Fruit fly (Drosophila melanogaster) whole organism, prepupa: ENCODE results near the gene Hsc70-1.
A peak's percentile ranks its signal among the peaks of the same experiment; 100 is the strongest.

ENCODE experiments used
- Blimp-1 ChIP-seq: fragments of 200-800 bp; sonication (Bioruptor generic); optimal IDR thresholded peaks from 3 replicates; lab custom pipeline; 2017; ENCODE audit warnings: missing biosample characterization, missing genetic modification characterization, mild to moderate bottlenecking, moderate library complexity, missing genetic modification reagents
- CG10669 ChIP-seq: fragments of 200-800 bp; sonication (Bioruptor generic); optimal IDR thresholded peaks from 3 replicates; lab custom pipeline; 2018; ENCODE audit warnings: missing biosample characterization, mild to moderate bottlenecking, missing genetic modification characterization, moderate library complexity
- CG11902 ChIP-seq: fragments of 200-800 bp; sonication (Bioruptor generic); optimal IDR thresholded peaks from 3 replicates; lab custom pipeline; 2016; ENCODE audit warnings: missing biosample characterization, missing genetic modification characterization
- CG15336 ChIP-seq: fragments of 200-800 bp; sonication (Bioruptor generic); IDR thresholded peaks from 2 replicates; pipeline ENCODE4 v1.3.6; 2022; ENCODE audit warnings: missing biosample characterization, missing genetic modification characterization
- CG3032 ChIP-seq: fragments of 200-800 bp; optimal IDR thresholded peaks from 2 replicates; lab custom pipeline; 2019; ENCODE audit warnings: missing biosample characterization, mild to moderate bottlenecking, missing genetic modification characterization, moderate library complexity
- CG31627 ChIP-seq: fragments of 200-800 bp; sonication (Bioruptor generic); optimal IDR thresholded peaks from 3 replicates; lab custom pipeline; 2016; ENCODE audit warnings: missing biosample characterization, missing genetic modification characterization
- CG34406 ChIP-seq: fragments of 200-800 bp; sonication (Bioruptor generic); optimal IDR thresholded peaks from 3 replicates; lab custom pipeline; 2016; ENCODE audit warnings: missing biosample characterization, missing genetic modification characterization
- CG4318 ChIP-seq: fragments of 200-800 bp; sonication (Bioruptor generic); optimal IDR thresholded peaks from 3 replicates; lab custom pipeline; 2017; ENCODE audit warnings: missing biosample characterization, mild to moderate bottlenecking, missing genetic modification characterization
- CG6163 ChIP-seq: fragments of 200-800 bp; sonication (Bioruptor generic); IDR thresholded peaks from 3 replicates; pipeline ENCODE4 v1.3.6; 2022; ENCODE audit warnings: missing biosample characterization, missing genetic modification characterization
- CG6276 ChIP-seq: fragments of 200-800 bp; sonication (Bioruptor generic); optimal IDR thresholded peaks from 2 replicates; lab custom pipeline; 2017; ENCODE audit warnings: missing biosample characterization, mild to moderate bottlenecking, missing genetic modification characterization
- CG6854 ChIP-seq: fragments of 200-800 bp; sonication (Bioruptor generic); optimal IDR thresholded peaks from 2 replicates; lab custom pipeline; 2017; ENCODE audit warnings: missing biosample characterization, mild to moderate bottlenecking, missing genetic modification characterization
- CG7368 ChIP-seq: fragments of 200-800 bp; sonication (Bioruptor generic); optimal IDR thresholded peaks from 3 replicates; lab custom pipeline; 2016; ENCODE audit warnings: missing biosample characterization, missing genetic modification characterization
- CG8119 ChIP-seq: fragments of 200-800 bp; sonication (Bioruptor generic); IDR thresholded peaks from 3 replicates; pipeline ENCODE4 v1.3.6; 2022; ENCODE audit warnings: missing biosample characterization, missing genetic modification characterization
- CG8319 ChIP-seq: fragments of 200-800 bp; sonication (Bioruptor generic); optimal IDR thresholded peaks from 3 replicates; lab custom pipeline; 2016; ENCODE audit warnings: missing biosample characterization, missing genetic modification characterization
- CG9139 ChIP-seq: fragments of 200-800 bp; sonication (Bioruptor generic); optimal IDR thresholded peaks from 3 replicates; lab custom pipeline; 2017; ENCODE audit warnings: missing biosample characterization, mild to moderate bottlenecking, missing genetic modification characterization
- Eip75B ChIP-seq: fragments of 200-800 bp; sonication (Bioruptor generic); optimal IDR thresholded peaks from 3 replicates; lab custom pipeline; 2016; ENCODE audit warnings: missing biosample characterization, missing genetic modification characterization
- Eip78C ChIP-seq: fragments of 200-800 bp; sonication (Bioruptor generic); peaks from one replicate; lab custom pipeline; 2016; ENCODE audit warnings: missing biosample characterization, missing genetic modification characterization
- Eip93F ChIP-seq: fragments of 200-800 bp; sonication (Bioruptor generic); optimal IDR thresholded peaks from 2 replicates; lab custom pipeline; 2016; ENCODE audit warnings: missing biosample characterization, mild to moderate bottlenecking, missing genetic modification characterization
- Ets21C ChIP-seq: fragments of 200-800 bp; sonication (Bioruptor generic); optimal IDR thresholded peaks from 3 replicates; lab custom pipeline; 2016; ENCODE audit warnings: missing biosample characterization, missing genetic modification characterization
- Ets96B ChIP-seq: fragments of 200-800 bp; optimal IDR thresholded peaks from 2 replicates; lab custom pipeline; 2019; ENCODE audit warnings: missing biosample characterization, mild to moderate bottlenecking, missing genetic modification characterization, moderate library complexity
- Hr39 ChIP-seq: fragments of 200-800 bp; sonication (Bioruptor generic); optimal IDR thresholded peaks from 2 replicates; lab custom pipeline; 2016; ENCODE audit warnings: missing biosample characterization, missing genetic modification characterization
- Hr4 ChIP-seq: fragments of 200-800 bp; sonication (Bioruptor generic); optimal IDR thresholded peaks from 3 replicates; lab custom pipeline; 2016; ENCODE audit warnings: missing biosample characterization, missing genetic modification characterization
- Lpt ChIP-seq: fragments of 200-800 bp; sonication (Bioruptor generic); optimal IDR thresholded peaks from 3 replicates; lab custom pipeline; 2016; ENCODE audit warnings: missing biosample characterization, missing genetic modification characterization
- Met ChIP-seq: fragments of 200-800 bp; sonication (Bioruptor generic); optimal IDR thresholded peaks from 3 replicates; lab custom pipeline; 2016; ENCODE audit warnings: missing biosample characterization, missing genetic modification characterization
- OdsH ChIP-seq: fragments of 200-800 bp; sonication (Bioruptor generic); optimal IDR thresholded peaks from 3 replicates; lab custom pipeline; 2016; ENCODE audit warnings: missing biosample characterization, missing genetic modification characterization
- Sox102F ChIP-seq: fragments of 200-800 bp; sonication (Bioruptor generic); optimal IDR thresholded peaks from 2 replicates; lab custom pipeline; 2016; ENCODE audit warnings: missing biosample characterization, mild to moderate bottlenecking, missing genetic modification characterization
- Sox14 ChIP-seq: fragments of 200-800 bp; sonication (Bioruptor generic); optimal IDR thresholded peaks from 3 replicates; lab custom pipeline; 2016; ENCODE audit warnings: missing biosample characterization, missing genetic modification characterization
- Sox15 ChIP-seq: fragments of 200-800 bp; sonication (Bioruptor generic); optimal IDR thresholded peaks from 3 replicates; lab custom pipeline; 2016; ENCODE audit warnings: missing biosample characterization, missing genetic modification characterization
- achi ChIP-seq: fragments of 200-800 bp; sonication (Bioruptor generic); optimal IDR thresholded peaks from 3 replicates; lab custom pipeline; 2016; ENCODE audit warnings: missing biosample characterization, missing genetic modification characterization
- acj6 ChIP-seq: fragments of 200-800 bp; sonication (Bioruptor generic); optimal IDR thresholded peaks from 3 replicates; lab custom pipeline; 2016; ENCODE audit warnings: missing biosample characterization, missing genetic modification characterization
- cyc ChIP-seq: fragments of 200-800 bp; sonication (Bioruptor generic); optimal IDR thresholded peaks from 3 replicates; lab custom pipeline; 2016; ENCODE audit warnings: missing biosample characterization, missing genetic modification characterization
- dac ChIP-seq: fragments of 200-800 bp; sonication (Bioruptor generic); optimal IDR thresholded peaks from 2 replicates; lab custom pipeline; 2017; ENCODE audit warnings: missing biosample characterization, mild to moderate bottlenecking, missing genetic modification characterization
- dsx ChIP-seq: fragments of 200-800 bp; optimal IDR thresholded peaks from 3 replicates; lab custom pipeline; 2019; ENCODE audit warnings: missing biosample characterization, mild to moderate bottlenecking, missing genetic modification characterization, moderate library complexity; ENCODE audit not compliant: poor library complexity, severe bottlenecking
- eg ChIP-seq: fragments of 200-800 bp; sonication (Bioruptor generic); IDR thresholded peaks from 3 replicates; pipeline ENCODE4 v1.3.6; 2022; ENCODE audit warnings: missing biosample characterization, missing genetic modification characterization
- esn ChIP-seq: fragments of 200-800 bp; sonication (Bioruptor generic); optimal IDR thresholded peaks from 2 replicates; lab custom pipeline; 2016; ENCODE audit warnings: missing biosample characterization, mild to moderate bottlenecking, missing genetic modification characterization, moderate library complexity
- fd59A ChIP-seq: fragments of 200-800 bp; sonication (Bioruptor generic); optimal IDR thresholded peaks from 2 replicates; lab custom pipeline; 2017; ENCODE audit warnings: missing biosample characterization, mild to moderate bottlenecking, missing genetic modification characterization, missing genetic modification reagents
- fd85E ChIP-seq: fragments of 200-800 bp; sonication (Bioruptor generic); optimal IDR thresholded peaks from 3 replicates; lab custom pipeline; 2016; ENCODE audit warnings: missing biosample characterization, missing genetic modification characterization
- lz ChIP-seq: fragments of 200-800 bp; sonication (Bioruptor generic); optimal IDR thresholded peaks from 3 replicates; lab custom pipeline; 2016; ENCODE audit warnings: missing biosample characterization, missing genetic modification characterization
- net ChIP-seq: fragments of 200-800 bp; sonication (Bioruptor generic); optimal IDR thresholded peaks from 3 replicates; lab custom pipeline; 2016; ENCODE audit warnings: missing biosample characterization, missing genetic modification characterization
- pdm3 ChIP-seq: fragments of 200-800 bp; sonication (Bioruptor generic); optimal IDR thresholded peaks from 3 replicates; lab custom pipeline; 2016; ENCODE audit warnings: missing biosample characterization, missing genetic modification characterization
- topi ChIP-seq: fragments of 200-800 bp; sonication (Bioruptor generic); optimal IDR thresholded peaks from 3 replicates; lab custom pipeline; 2016; ENCODE audit warnings: missing biosample characterization, missing genetic modification characterization
- vri ChIP-seq: fragments of 200-800 bp; sonication (Bioruptor generic); optimal IDR thresholded peaks from 3 replicates; lab custom pipeline; 2016; ENCODE audit warnings: missing biosample characterization, mild to moderate bottlenecking, missing genetic modification characterization

Gene Hsc70-1

DNA sequence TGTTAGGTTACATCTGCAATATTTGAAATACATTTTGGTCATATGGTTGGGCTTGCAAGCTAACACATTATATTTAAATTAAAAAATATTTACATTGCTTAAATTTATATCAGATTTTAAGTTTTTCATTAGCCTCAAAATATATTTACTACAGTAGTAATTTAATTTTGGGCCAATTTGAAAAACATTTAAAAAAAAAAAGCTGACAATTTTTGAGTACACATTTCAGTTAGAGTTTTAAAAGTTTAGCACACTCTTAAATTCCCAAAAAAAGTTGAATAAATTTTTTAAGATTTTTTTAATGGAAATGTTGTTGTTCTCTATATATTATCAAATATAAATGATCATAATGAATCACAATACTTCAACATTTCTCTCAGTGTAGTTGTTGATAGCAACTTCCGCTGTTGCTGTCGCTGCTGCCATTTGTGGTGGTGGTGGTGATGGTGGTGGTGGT, 16.6 kb upstream of the Hsc70-1 start (continued):
- TF ChIP-seq topi (GFP tag; lab: Kevin White, UChicago) (peak; percentile 12), Ets96B (tag; lab: Kevin White, UChicago) (peak; percentile 35), OdsH (GFP tag; lab: Kevin White, UChicago) (peak; percentile 74), Eip78C (peak; percentile 89), Lpt (peak; percentile 75), esn (GFP tag; lab: Kevin White, UChicago) (peak; percentile 58), CG7368 (GFP tag; lab: Kevin White, UChicago) (no peak), acj6 (GFP tag; lab: Kevin White, UChicago) (peak; percentile 59), CG3032 (tag; lab: Kevin White, UChicago) (peak; percentile 13), CG10669 (GFP tag; lab: Kevin White, UChicago) (peak; percentile 12), Eip75B (peak; percentile 51), CG9139 (GFP tag; lab: Kevin White, UChicago) (no peak), fd85E (GFP tag; lab: Kevin White, UChicago) (no peak), achi (peak; percentile 52), pdm3 (GFP tag; lab: Kevin White, UChicago) (peak; percentile 53), Blimp-1 (GFP tag; lab: Kevin White, UChicago) (no peak)

DNA sequence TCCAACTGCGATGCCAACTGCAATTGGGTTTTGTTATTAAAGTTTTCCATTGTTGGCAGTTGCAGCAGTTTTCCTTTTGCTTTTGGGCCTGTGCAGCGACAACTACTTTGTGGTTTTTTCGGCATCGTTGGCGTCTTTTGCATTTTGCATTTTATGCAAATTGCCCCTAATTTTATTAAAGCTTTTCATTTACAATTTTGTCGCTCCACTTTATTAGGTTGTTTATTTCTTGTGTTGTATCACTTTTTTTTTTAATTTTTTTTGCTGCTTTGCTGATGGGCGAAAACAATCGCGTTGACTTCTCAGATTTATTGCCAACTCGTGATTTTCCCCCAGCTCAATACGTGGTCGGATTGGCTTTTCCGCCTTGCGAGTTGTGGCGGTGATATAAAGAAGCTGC, 16.1 kb upstream of the Hsc70-1 start:
- TF ChIP-seq lz (GFP tag; lab: Kevin White, UChicago), result no peak
- TF ChIP-seq Ets21C (GFP tag; lab: Kevin White, UChicago), result no peak
- no peak for TF ChIP-seq Sox15 (GFP tag; lab: Kevin White, UChicago)
- no peak for TF ChIP-seq Hr4 (GFP tag; lab: Kevin White, UChicago)
- TF ChIP-seq Eip78C, result no peak
- TF ChIP-seq CG6276 (GFP tag; lab: Kevin White, UChicago), result no peak
- TF ChIP-seq Sox102F (GFP tag; lab: Kevin White, UChicago), result no peak
- TF ChIP-seq dac (GFP tag; lab: Kevin White, UChicago), result no peak
- TF ChIP-seq Eip93F (GFP tag; lab: Kevin White, UChicago), result no peak
- TF ChIP-seq Lpt, result no peak
- TF ChIP-seq fd59A (GFP tag; lab: Kevin White, UChicago), result no peak
- TF ChIP-seq CG11902 (GFP tag; lab: Kevin White, UChicago), result no peak
- no peak for TF ChIP-seq achi
- TF ChIP-seq CG6854 (GFP tag; lab: Kevin White, UChicago), result no peak
- no peak for TF ChIP-seq Eip75B
- no peak for TF ChIP-seq Met (GFP tag; lab: Kevin White, UChicago)
- TF ChIP-seq dsx (GFP tag; lab: Kevin White, UChicago), result no peak
- no peak for TF ChIP-seq vri (GFP tag; lab: Kevin White, UChicago)
- TF ChIP-seq CG7368 (GFP tag; lab: Kevin White, UChicago), result no peak
- TF ChIP-seq Sox14, result no peak

DNA sequence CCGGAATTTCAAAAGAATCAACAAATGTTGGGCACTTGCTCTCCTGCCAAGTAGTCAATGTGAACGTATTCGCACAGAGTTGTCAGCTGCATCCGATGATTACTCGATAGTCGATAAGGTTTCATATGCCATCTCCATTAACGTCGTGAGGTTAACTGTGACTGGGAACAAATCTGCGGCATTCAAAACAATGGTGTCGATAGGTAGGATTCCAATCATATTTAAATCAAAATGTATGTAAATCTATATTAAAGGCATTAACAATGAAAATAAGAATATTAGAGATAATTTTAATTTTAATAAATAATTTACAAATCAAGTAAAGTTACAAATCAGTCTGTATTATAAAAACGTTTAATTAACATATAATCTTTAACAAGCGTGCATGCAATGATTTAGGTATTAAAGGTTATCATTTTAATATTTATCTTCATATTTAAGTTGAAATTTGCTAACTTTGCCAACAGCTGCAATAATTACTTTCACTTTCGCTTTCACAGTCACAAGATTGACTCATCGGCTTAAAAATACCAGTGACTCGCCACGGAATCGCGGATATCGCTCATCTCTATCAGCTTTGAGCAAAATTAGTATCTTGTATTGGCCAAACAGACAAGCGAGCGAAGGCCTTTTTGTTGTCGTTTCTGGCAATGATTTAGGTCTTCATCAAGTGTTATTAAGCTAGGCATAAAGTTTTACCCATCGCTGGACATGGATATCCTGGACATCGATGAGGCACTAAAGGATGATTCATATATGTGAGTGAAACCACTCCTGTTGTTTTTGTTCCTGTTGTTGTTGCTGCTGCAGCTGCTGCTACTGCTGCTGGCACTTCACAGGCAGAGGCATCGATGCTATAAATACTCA, 9.0 kb upstream of the Hsc70-1 start, which contains the start of the genes Meics, Nxf3 and ssp2:
TSS of gene Meics (minus strand) at position 68 of the 867 bp plus-strand sequence.
TSS of gene Nxf3 (plus strand) at position 569 of the 867 bp plus-strand sequence.
TSS of gene ssp2 (plus strand) at position 569 of the 867 bp plus-strand sequence.
- TF ChIP-seq CG3032 (tag; lab: Kevin White, UChicago) (peak; percentile 20), CG34406 (GFP tag; lab: Kevin White, UChicago) (no peak), esn (GFP tag; lab: Kevin White, UChicago) (peak; percentile 19), CG8319 (GFP tag; lab: Kevin White, UChicago) (no peak), dsx (GFP tag; lab: Kevin White, UChicago) (no peak), CG6163 (no peak), Blimp-1 (GFP tag; lab: Kevin White, UChicago) (peak; percentile 100), lz (GFP tag; lab: Kevin White, UChicago) (peak; percentile 17), cyc (peak; percentile 2), fd85E (GFP tag; lab: Kevin White, UChicago) (no peak), CG4318 (GFP tag; lab: Kevin White, UChicago) (no peak), Eip75B (no peak), CG31627 (peak; percentile 39), CG8119 (GFP tag; lab: Robert Waterston, UW) (no peak), acj6 (GFP tag; lab: Kevin White, UChicago) (peak; percentile 23), eg (GFP tag; lab: Robert Waterston, UW) (no peak; the same call in 2 of the 3 replicates), Hr39 (GFP tag; lab: Kevin White, UChicago) (peak; percentile 38), achi (no peak), net (GFP tag; lab: Kevin White, UChicago) (no peak), CG15336 (GFP tag; lab: Robert Waterston, UW) (0 out of 2 replicates have a peak, but pooled peaks have one; percentile 6)
